Fruit fly (Drosophila melanogaster) whole organism, adult: ENCODE results near the gene jhamt.

Experiments used
- CG7045 ChIP-seq: fragments of 200-800 bp; sonication (Bioruptor generic); optimal IDR thresholded peaks from 2 replicates; lab custom pipeline; 2017; ENCODE audit warnings: missing biosample characterization, mild to moderate bottlenecking, missing genetic modification characterization
- bab1 ChIP-seq: fragments of 200-800 bp; sonication (Bioruptor generic); optimal IDR thresholded peaks from 3 replicates; lab custom pipeline; 2019; ENCODE audit warnings: missing biosample characterization, mild to moderate bottlenecking, missing genetic modification characterization, moderate library complexity
- cic ChIP-seq: fragments of 200-800 bp; sonication (Bioruptor generic); optimal IDR thresholded peaks from 2 replicates; lab custom pipeline; 2017; ENCODE audit warnings: missing biosample characterization, mild to moderate bottlenecking, missing genetic modification characterization, moderate library complexity
- ovo ChIP-seq: fragments of 200-800 bp; sonication (Bioruptor generic); optimal IDR thresholded peaks from 2 replicates; lab custom pipeline; 2016; ENCODE audit warnings: missing biosample characterization, missing genetic modification characterization

dm6 chr2L:16342224-16342623 lies 23.5 kb upstream of the jhamt start, which contains the start of gene CG44405:
- TF ChIP-seq ovo (GFP tag; lab: Kevin White, UChicago) (no peak), cic (GFP tag; lab: Kevin White, UChicago) (no peak), CG7045 (GFP tag; lab: Kevin White, UChicago) (no peak), bab1 (GFP tag; lab: Kevin White, UChicago) (no peak)
